Fruit fly (Drosophila melanogaster) whole organism, embryonic: Measurements from ENCODE around the gene Tcs6.
A peak's percentile ranks its signal among the peaks of the same experiment; 100 is the strongest.

ENCODE experiments used
- Atf-2 ChIP-seq: fragments of 200-800 bp; sonication (Bioruptor generic); optimal IDR thresholded peaks from 2 replicates; lab custom pipeline; 2016; ENCODE audit warnings: missing biosample characterization, missing genetic modification characterization
- CG10431 ChIP-seq: fragments of 200-800 bp; sonication (Bioruptor generic); optimal IDR thresholded peaks from 3 replicates; lab custom pipeline; 2018; ENCODE audit warnings: missing biosample characterization, mild to moderate bottlenecking, missing genetic modification characterization
- CG10979 ChIP-seq: fragments of 200-800 bp; sonication (Bioruptor generic); optimal IDR thresholded peaks from 2 replicates; lab custom pipeline; 2018; ENCODE audit warnings: missing biosample characterization, mild to moderate bottlenecking, missing genetic modification characterization, moderate library complexity
- CG11456 ChIP-seq: fragments of 200-800 bp; sonication (Bioruptor generic); IDR thresholded peaks from 3 replicates; pipeline ENCODE4 v1.3.6; 2022; ENCODE audit warnings: missing biosample characterization, missing genetic modification characterization
- CG12155 ChIP-seq: fragments of 200-800 bp; sonication (Bioruptor generic); optimal IDR thresholded peaks from 3 replicates; lab custom pipeline; 2016; ENCODE audit warnings: missing biosample characterization, missing genetic modification characterization
- CG12219 ChIP-seq: fragments of 200-800 bp; sonication (Bioruptor generic); optimal IDR thresholded peaks from 3 replicates; lab custom pipeline; 2018; ENCODE audit warnings: missing biosample characterization, mild to moderate bottlenecking, missing genetic modification characterization
- CG12299 ChIP-seq: fragments of 200-800 bp; sonication (Bioruptor generic); optimal IDR thresholded peaks from 2 replicates; lab custom pipeline; 2018; ENCODE audit warnings: missing biosample characterization, mild to moderate bottlenecking, missing genetic modification characterization
- CG1233 ChIP-seq: fragments of 200-800 bp; sonication (Bioruptor generic); optimal IDR thresholded peaks from 4 replicates; lab custom pipeline; 2018; ENCODE audit warnings: missing biosample characterization, mild to moderate bottlenecking, missing genetic modification characterization
- CG12769 ChIP-seq: fragments of 200-800 bp; sonication (Bioruptor generic); optimal IDR thresholded peaks from 2 replicates; lab custom pipeline; 2019; ENCODE audit warnings: missing biosample characterization, mild to moderate bottlenecking, missing genetic modification characterization, moderate library complexity
- CG14710 ChIP-seq: fragments of 200-800 bp; sonication (Bioruptor generic); optimal IDR thresholded peaks from 3 replicates; lab custom pipeline; 2019; ENCODE audit warnings: missing biosample characterization, mild to moderate bottlenecking, missing genetic modification characterization, moderate library complexity
- CG15479 ChIP-seq: fragments of 200-800 bp; sonication (Bioruptor generic); optimal IDR thresholded peaks from 3 replicates; lab custom pipeline; 2019; ENCODE audit warnings: missing biosample characterization, mild to moderate bottlenecking, missing genetic modification characterization, moderate library complexity
- CG16815 ChIP-seq: fragments of 200-800 bp; sonication (Bioruptor generic); optimal IDR thresholded peaks from 3 replicates; lab custom pipeline; 2017; ENCODE audit warnings: missing biosample characterization, mild to moderate bottlenecking, missing genetic modification characterization
- CG17612 ChIP-seq: fragments of 200-800 bp; sonication (Bioruptor generic); IDR thresholded peaks from 2 replicates; pipeline ENCODE4 v1.3.6; 2022; ENCODE audit warnings: missing biosample characterization, missing genetic modification characterization
- CG18262 ChIP-seq: fragments of 200-800 bp; optimal IDR thresholded peaks from 3 replicates; lab custom pipeline; 2019; ENCODE audit warnings: missing biosample characterization, mild to moderate bottlenecking, missing genetic modification characterization, moderate library complexity
- CG2199 ChIP-seq: fragments of 200-800 bp; sonication (Bioruptor generic); IDR thresholded peaks from 3 replicates; pipeline ENCODE4 v1.3.6; 2022; ENCODE audit warnings: missing biosample characterization, missing genetic modification characterization
- CG3281 ChIP-seq: fragments of 200-800 bp; sonication (Bioruptor generic); optimal IDR thresholded peaks from 3 replicates; lab custom pipeline; 2017; ENCODE audit warnings: missing biosample characterization, mild to moderate bottlenecking, missing genetic modification characterization
- CG42726 ChIP-seq: fragments of 200-800 bp; sonication (Bioruptor generic); IDR thresholded peaks from 2 replicates; pipeline ENCODE4 v1.3.6; 2022; ENCODE audit warnings: missing biosample characterization, missing genetic modification characterization; ENCODE audit not compliant: partially characterized antibody
- CG4282 ChIP-seq: fragments of 200-800 bp; sonication (Bioruptor generic); optimal IDR thresholded peaks from 2 replicates; lab custom pipeline; 2016; ENCODE audit warnings: missing biosample characterization, missing genetic modification characterization
- CG6654 ChIP-seq: fragments of 200-800 bp; sonication (Bioruptor generic); optimal IDR thresholded peaks from 2 replicates; lab custom pipeline; 2017; ENCODE audit warnings: missing biosample characterization, mild to moderate bottlenecking, missing genetic modification characterization
- CG7372 ChIP-seq: fragments of 200-800 bp; sonication (Bioruptor generic); IDR thresholded peaks from 2 replicates; pipeline ENCODE4 v1.3.6; 2022; ENCODE audit warnings: missing biosample characterization, missing genetic modification characterization
- CHES-1-like ChIP-seq: fragments of 200-800 bp; sonication (Bioruptor generic); optimal IDR thresholded peaks from 2 replicates; lab custom pipeline; 2016; ENCODE audit warnings: missing biosample characterization, missing genetic modification characterization
- Jarid2 ChIP-seq: fragments of 200-800 bp; sonication (Bioruptor generic); optimal IDR thresholded peaks from 3 replicates; lab custom pipeline; 2017; ENCODE audit warnings: mild to moderate bottlenecking, missing biosample characterization, missing genetic modification reagents, missing genetic modification characterization
- Med ChIP-seq: fragments of 200-800 bp; sonication (Bioruptor generic); peaks from one replicate; lab custom pipeline; 2016; ENCODE audit warnings: missing biosample characterization, missing genetic modification characterization, mild to moderate bottlenecking, inconsistent platforms, moderate library complexity
- NFAT ChIP-seq: fragments of 200-800 bp; sonication (Bioruptor generic); IDR thresholded peaks from 2 replicates; pipeline ENCODE4 v1.3.6; 2022; ENCODE audit warnings: missing biosample characterization, missing genetic modification characterization
- Nf-YC ChIP-seq: fragments of 200-800 bp; optimal IDR thresholded peaks from 3 replicates; lab custom pipeline; 2019; ENCODE audit warnings: missing biosample characterization, mild to moderate bottlenecking, missing genetic modification characterization, moderate library complexity
- Oli ChIP-seq: fragments of 200-800 bp; sonication (Bioruptor generic); optimal IDR thresholded peaks from 2 replicates; lab custom pipeline; 2018; ENCODE audit warnings: missing biosample characterization, mild to moderate bottlenecking, missing genetic modification characterization, moderate library complexity
- Ravus ChIP-seq: fragments of 200-800 bp; sonication (Bioruptor generic); IDR thresholded peaks from 2 replicates; pipeline ENCODE4 v1.3.6; 2022; ENCODE audit warnings: missing biosample characterization, missing genetic modification characterization
- Spps ChIP-seq: fragments of 200-800 bp; sonication (Bioruptor generic); optimal IDR thresholded peaks from 2 replicates; lab custom pipeline; 2018; ENCODE audit warnings: missing biosample characterization, mild to moderate bottlenecking, missing genetic modification characterization
- Xrp1 ChIP-seq: fragments of 200-800 bp; sonication (Bioruptor generic); IDR thresholded peaks from 2 replicates; pipeline ENCODE4 v1.3.6; 2022; ENCODE audit warnings: missing biosample characterization, missing genetic modification characterization
- bigmax ChIP-seq: fragments of 200-800 bp; sonication (Bioruptor generic); optimal IDR thresholded peaks from 2 replicates; lab custom pipeline; 2018; ENCODE audit warnings: missing biosample characterization, mild to moderate bottlenecking, missing genetic modification characterization
- cg ChIP-seq: fragments of 200-800 bp; sonication (Bioruptor generic); optimal IDR thresholded peaks from 3 replicates; lab custom pipeline; 2019; ENCODE audit warnings: missing biosample characterization, mild to moderate bottlenecking, missing genetic modification characterization, moderate library complexity
- cwo ChIP-seq: fragments of 200-800 bp; sonication (Bioruptor generic); optimal IDR thresholded peaks from 3 replicates; lab custom pipeline; 2017; ENCODE audit warnings: missing biosample characterization, missing genetic modification characterization, mild to moderate bottlenecking, moderate library complexity, missing genetic modification reagents
- dmrt99B ChIP-seq: fragments of 200-800 bp; sonication (Bioruptor generic); optimal IDR thresholded peaks from 2 replicates; lab custom pipeline; 2018; ENCODE audit warnings: missing biosample characterization, mild to moderate bottlenecking, missing genetic modification characterization, moderate library complexity
- esg ChIP-seq: fragments of 200-800 bp; sonication (Bioruptor generic); conservative IDR thresholded peaks from 2 replicates; pipeline ENCODE4 v1.3.6; 2022; ENCODE audit warnings: missing biosample characterization, missing genetic modification characterization
- fd3F ChIP-seq: fragments of 200-800 bp; sonication (Bioruptor generic); optimal IDR thresholded peaks from 2 replicates; lab custom pipeline; 2018; ENCODE audit warnings: missing biosample characterization, mild to moderate bottlenecking, missing genetic modification characterization, moderate library complexity
- fu2 ChIP-seq: fragments of 200-800 bp; sonication (Bioruptor generic); optimal IDR thresholded peaks from 2 replicates; lab custom pipeline; 2016; ENCODE audit warnings: missing biosample characterization, missing genetic modification characterization
- gt ChIP-seq: fragments of 200-800 bp; sonication (Bioruptor generic); IDR thresholded peaks from 2 replicates; pipeline ENCODE4 v1.3.6; 2022; ENCODE audit warnings: missing biosample characterization, missing genetic modification characterization
- hbn ChIP-seq: fragments of 200-800 bp; sonication (Bioruptor generic); IDR thresholded peaks from 2 replicates; pipeline ENCODE4 v1.3.6; 2022; ENCODE audit warnings: missing biosample characterization, missing genetic modification characterization; ENCODE audit not compliant: partially characterized antibody
- lab ChIP-seq: fragments of 200-800 bp; sonication (Bioruptor generic); optimal IDR thresholded peaks from 3 replicates; lab custom pipeline; 2017; ENCODE audit warnings: missing biosample characterization, missing genetic modification characterization, mild to moderate bottlenecking, moderate library complexity, missing genetic modification reagents
- luna ChIP-seq: fragments of 200-800 bp; sonication (Bioruptor generic); optimal IDR thresholded peaks from 2 replicates; lab custom pipeline; 2016; ENCODE audit warnings: missing biosample characterization, missing genetic modification characterization
- mld ChIP-seq: fragments of 200-800 bp; sonication (Bioruptor generic); IDR thresholded peaks from 3 replicates; pipeline ENCODE4 v1.3.6; 2022; ENCODE audit warnings: missing biosample characterization, missing genetic modification characterization; ENCODE audit not compliant: partially characterized antibody
- pfk ChIP-seq: fragments of 200-800 bp; sonication (Bioruptor generic); optimal IDR thresholded peaks from 2 replicates; lab custom pipeline; 2018; ENCODE audit warnings: missing biosample characterization, mild to moderate bottlenecking, missing genetic modification characterization, moderate library complexity
- row ChIP-seq: fragments of 200-800 bp; sonication (Bioruptor generic); IDR thresholded peaks from 3 replicates; pipeline ENCODE4 v1.3.6; 2022; ENCODE audit warnings: missing biosample characterization, missing genetic modification characterization
- sima ChIP-seq: fragments of 200-800 bp; sonication (Bioruptor generic); optimal IDR thresholded peaks from 2 replicates; lab custom pipeline; 2016; ENCODE audit warnings: missing biosample characterization, missing genetic modification characterization
- tap ChIP-seq: fragments of 200-800 bp; optimal IDR thresholded peaks from 3 replicates; lab custom pipeline; 2019; ENCODE audit warnings: missing biosample characterization, mild to moderate bottlenecking, missing genetic modification characterization, moderate library complexity
- tll ChIP-seq, 2 experiments: fragments of 200-800 bp in 1 of 2; fragments of >200 bp in 1 of 2; sonication (Bioruptor generic) in 1 of 2; optimal IDR thresholded peaks; 2 replicates each; lab custom pipeline; 2017 to 2019; ENCODE audit warnings: missing biosample characterization in 2 of 2, missing genetic modification characterization in 2 of 2, mild to moderate bottlenecking in 1 of 2, moderate library complexity in 1 of 2
- trh ChIP-seq: fragments of 200-800 bp; sonication (Bioruptor generic); optimal IDR thresholded peaks from 2 replicates; lab custom pipeline; 2016; ENCODE audit warnings: missing biosample characterization, missing genetic modification characterization
- usp ChIP-seq: fragments of >200 bp; optimal IDR thresholded peaks from 2 replicates; lab custom pipeline; 2017; ENCODE audit warnings: missing biosample characterization, missing genetic modification characterization
- wor ChIP-seq: fragments of 200-800 bp; sonication (Bioruptor generic); IDR thresholded peaks from 2 replicates; pipeline ENCODE4 v1.3.6; 2022; ENCODE audit warnings: missing biosample characterization, missing genetic modification characterization

Gene Tcs6

dm6 chr3R:26012801-26013663 is 45.0 kb downstream of the Tcs6 start (continued):
- TF ChIP-seq CG17612 (GFP tag; lab: Robert Waterston, UW) (no peak), esg (GFP tag; lab: Robert Waterston, UW) (0 out of 2 replicates have a peak, but pooled peaks have one; percentile 17), cwo (GFP tag; lab: Kevin White, UChicago) (no peak), CHES-1-like (no peak), NFAT (GFP tag; lab: Robert Waterston, UW) (no peak), Oli (tag; lab: Kevin White, UChicago) (peak; percentile 45), luna (GFP tag; lab: Kevin White, UChicago) (no peak), CG15479 (no peak), CG12155 (GFP tag; lab: Kevin White, UChicago) (no peak), sima (GFP tag; lab: Kevin White, UChicago) (no peak), wor (GFP tag; lab: Robert Waterston, UW) (no peak), CG1233 (GFP tag; lab: Kevin White, UChicago) (no peak), CG18262 (tag; lab: Kevin White, UChicago) (peak; percentile 85), CG6654 (GFP tag; lab: Kevin White, UChicago) (no peak), CG2199 (GFP tag; lab: Robert Waterston, UW) (no peak), CG11456 (GFP tag; lab: Robert Waterston, UW) (no peak), CG10431 (GFP tag; lab: Kevin White, UChicago) (no peak), bigmax (GFP tag; lab: Kevin White, UChicago) (no peak), Ravus (GFP tag; lab: Robert Waterston, UW) (no peak), cg (GFP tag; lab: Kevin White, UChicago) (no peak), CG12299 (tag; lab: Kevin White, UChicago) (peak; percentile 2), Xrp1 (peak; percentile 74), trh (GFP tag; lab: Kevin White, UChicago) (no peak), CG16815 (peak; percentile 27), tap (peak; percentile 29), Med (GFP tag; lab: Kevin White, UChicago) (peak; percentile 73), Spps (peak; percentile 70), CG3281 (GFP tag; lab: Kevin White, UChicago) (no peak), tll (GFP tag; optimal IDR thresholded peaks at IDR 0.05; lab: Kevin White, UChicago) (no peak), CG4282 (GFP tag; lab: Kevin White, UChicago) (no peak), fu2 (GFP tag; lab: Kevin White, UChicago) (no peak), lab (no peak), gt (GFP tag; lab: Robert Waterston, UW) (no peak), Atf-2 (GFP tag; lab: Kevin White, UChicago) (no peak), CG42726 (GFP tag; lab: Robert Waterston, UW) (no peak), mld (GFP tag; lab: Robert Waterston, UW) (no peak), CG10979 (tag; lab: Kevin White, UChicago) (peak; percentile 84), CG7372 (GFP tag; lab: Robert Waterston, UW) (no peak), hbn (GFP tag; lab: Robert Waterston, UW) (no peak), Nf-YC (peak; percentile 26), dmrt99B (peak; percentile 39), Jarid2 (GFP tag; lab: Kevin White, UChicago) (no peak), pfk (no peak), row (peak; percentile 63), CG14710 (peak; percentile 67), usp (GFP tag; lab: Kevin White, UChicago) (no peak), CG12219 (GFP tag; lab: Kevin White, UChicago) (no peak), CG12769 (peak; percentile 61), fd3F (GFP tag; lab: Kevin White, UChicago) (no peak)
